Worm (Caenorhabditis elegans): Measurements from ENCODE around the gene cng-1.

- no peak for TF ChIP-seq unc-55 (GFP tag; optimal IDR thresholded peaks at IDR 0.05)
- no peak for TF ChIP-seq lsy-2 (tag; optimal IDR thresholded peaks at IDR 0.05)
- TF ChIP-seq nhr-25 (tag; optimal IDR thresholded peaks at IDR 0.05): no peak
Observed at ce11 chrV:15058423-15058822, 27.1 kb upstream of the cng-1 start.
